Worm (Caenorhabditis elegans) whole organism, L4 larva: ENCODE measurements around the gene nemp-1.
A peak's percentile ranks its signal among the peaks of the same experiment; 100 is the strongest.

ENCODE experiments used
- F37D6.2 ChIP-seq: sonication (generic microtip); optimal IDR thresholded peaks from 2 replicates; lab custom pipeline; 2016; ENCODE audit warnings: mild to moderate bottlenecking, missing genetic modification characterization, missing compliant biosample characterization
- ceh-82 ChIP-seq: sonication (generic microtip); optimal IDR thresholded peaks from 2 replicates; lab custom pipeline; 2017; ENCODE audit warnings: missing biosample characterization, missing genetic modification characterization
- lin-39 ChIP-seq: fragments of 150-350 bp; optimal IDR thresholded peaks from 2 replicates; lab custom pipeline; 2014; ENCODE audit warnings: missing biosample characterization, missing genetic modification reagents, missing genetic modification characterization
- mdl-1 ChIP-seq, 2 experiments: fragments of 150-350 bp in 1 of 2; sonication (generic microtip) in 1 of 2; optimal IDR thresholded peaks; 2 replicates each; lab custom pipeline; 2014 to 2017; ENCODE audit warnings: missing biosample characterization in 2 of 2, missing genetic modification characterization in 2 of 2
- unc-62 ChIP-seq, 3 experiments: fragments of 150-350 bp in 1 of 3; sonication (generic microtip); optimal IDR thresholded peaks in 2 of 3; peaks in 1 of 3; 1 replicate in 1 of 3; 2 replicates in 2 of 3; lab custom pipeline; 2014 to 2017; ENCODE audit warnings: missing biosample characterization in 3 of 3, missing genetic modification characterization in 3 of 3, missing genetic modification reagents in 3 of 3, missing genotype in 1 of 3
- ztf-11 ChIP-seq: fragments of 150-350 bp; optimal IDR thresholded peaks from 2 replicates; lab custom pipeline; 2014; ENCODE audit warnings: missing biosample characterization, missing genetic modification characterization

ce11 chrIII:502583-502982 is 30.5 kb downstream of the nemp-1 start:
- TF ChIP-seq F37D6.2 (tag; lab: Kevin White, UChicago) = peak; percentile 77
- TF ChIP-seq mdl-1 (tag; optimal IDR thresholded peaks at IDR 0.05; lab: Kevin White, UChicago) = peak in 1 of 2 experiments; percentile 65
- TF ChIP-seq unc-62 (GFP tag; optimal IDR thresholded peaks at IDR 0.05 in 1 of 2; lab: Kevin White, UChicago) = peak in 1 of 2 experiments; percentile 93
- no peak for TF ChIP-seq unc-62 (tag; optimal IDR thresholded peaks at IDR 0.05; lab: Kevin White, UChicago)
- TF ChIP-seq ztf-11 (tag; lab: Kevin White, UChicago) = no peak
- TF ChIP-seq ceh-82 (tag; lab: Kevin White, UChicago) = no peak
- TF ChIP-seq lin-39 (tag; lab: Kevin White, UChicago) = no peak
